Fruit fly (Drosophila melanogaster) whole organism, prepupa: ENCODE measurements around the gene CG10713.

Experiments used
- Blimp-1 ChIP-seq: fragments of 200-800 bp; sonication (Bioruptor generic); optimal IDR thresholded peaks from 3 replicates; lab custom pipeline; 2017; ENCODE audit warnings: missing biosample characterization, missing genetic modification characterization, mild to moderate bottlenecking, moderate library complexity, missing genetic modification reagents
- CG10669 ChIP-seq: fragments of 200-800 bp; sonication (Bioruptor generic); optimal IDR thresholded peaks from 3 replicates; lab custom pipeline; 2018; ENCODE audit warnings: missing biosample characterization, mild to moderate bottlenecking, missing genetic modification characterization, moderate library complexity
- CG11294 ChIP-seq: fragments of 200-800 bp; sonication (Bioruptor generic); IDR thresholded peaks from 2 replicates; pipeline ENCODE4 v1.3.6; 2022; ENCODE audit warnings: missing biosample characterization, missing genetic modification characterization
- CG11762 ChIP-seq: fragments of 200-800 bp; sonication (Bioruptor generic); optimal IDR thresholded peaks from 3 replicates; lab custom pipeline; 2016; ENCODE audit warnings: missing biosample characterization, missing genetic modification characterization; ENCODE audit not compliant: insufficient read depth
- CG11902 ChIP-seq: fragments of 200-800 bp; sonication (Bioruptor generic); optimal IDR thresholded peaks from 3 replicates; lab custom pipeline; 2016; ENCODE audit warnings: missing biosample characterization, missing genetic modification characterization
- CG15336 ChIP-seq: fragments of 200-800 bp; sonication (Bioruptor generic); IDR thresholded peaks from 2 replicates; pipeline ENCODE4 v1.3.6; 2022; ENCODE audit warnings: missing biosample characterization, missing genetic modification characterization
- CG1621 ChIP-seq: fragments of 200-800 bp; sonication (Bioruptor generic); optimal IDR thresholded peaks from 3 replicates; lab custom pipeline; 2018; ENCODE audit warnings: missing biosample characterization, mild to moderate bottlenecking, missing genetic modification characterization
- CG3032 ChIP-seq: fragments of 200-800 bp; optimal IDR thresholded peaks from 2 replicates; lab custom pipeline; 2019; ENCODE audit warnings: missing biosample characterization, mild to moderate bottlenecking, missing genetic modification characterization, moderate library complexity
- CG31627 ChIP-seq: fragments of 200-800 bp; sonication (Bioruptor generic); optimal IDR thresholded peaks from 3 replicates; lab custom pipeline; 2016; ENCODE audit warnings: missing biosample characterization, missing genetic modification characterization
- CG32006 ChIP-seq: fragments of 200-800 bp; sonication (Bioruptor generic); optimal IDR thresholded peaks from 3 replicates; lab custom pipeline; 2017; ENCODE audit warnings: missing biosample characterization, mild to moderate bottlenecking, missing genetic modification characterization
- CG34406 ChIP-seq: fragments of 200-800 bp; sonication (Bioruptor generic); optimal IDR thresholded peaks from 3 replicates; lab custom pipeline; 2016; ENCODE audit warnings: missing biosample characterization, missing genetic modification characterization
- CG3919 ChIP-seq: fragments of 200-800 bp; sonication (Bioruptor generic); optimal IDR thresholded peaks from 3 replicates; lab custom pipeline; 2016; ENCODE audit warnings: missing biosample characterization, missing genetic modification characterization
- CG6163 ChIP-seq: fragments of 200-800 bp; sonication (Bioruptor generic); IDR thresholded peaks from 3 replicates; pipeline ENCODE4 v1.3.6; 2022; ENCODE audit warnings: missing biosample characterization, missing genetic modification characterization
- CG6276 ChIP-seq: fragments of 200-800 bp; sonication (Bioruptor generic); optimal IDR thresholded peaks from 2 replicates; lab custom pipeline; 2017; ENCODE audit warnings: missing biosample characterization, mild to moderate bottlenecking, missing genetic modification characterization
- CG6792 ChIP-seq: fragments of 200-800 bp; sonication (Bioruptor generic); optimal IDR thresholded peaks from 3 replicates; lab custom pipeline; 2016; ENCODE audit warnings: missing biosample characterization, missing genetic modification characterization
- CG6808 ChIP-seq: fragments of 200-800 bp; sonication (Bioruptor generic); optimal IDR thresholded peaks from 3 replicates; lab custom pipeline; 2017; ENCODE audit warnings: missing biosample characterization, missing genetic modification characterization, mild to moderate bottlenecking, moderate library complexity, missing genetic modification reagents
- CG6854 ChIP-seq: fragments of 200-800 bp; sonication (Bioruptor generic); optimal IDR thresholded peaks from 2 replicates; lab custom pipeline; 2017; ENCODE audit warnings: missing biosample characterization, mild to moderate bottlenecking, missing genetic modification characterization
- CG7368 ChIP-seq: fragments of 200-800 bp; sonication (Bioruptor generic); optimal IDR thresholded peaks from 3 replicates; lab custom pipeline; 2016; ENCODE audit warnings: missing biosample characterization, missing genetic modification characterization
- CG8119 ChIP-seq: fragments of 200-800 bp; sonication (Bioruptor generic); IDR thresholded peaks from 3 replicates; pipeline ENCODE4 v1.3.6; 2022; ENCODE audit warnings: missing biosample characterization, missing genetic modification characterization
- CG8319 ChIP-seq: fragments of 200-800 bp; sonication (Bioruptor generic); optimal IDR thresholded peaks from 3 replicates; lab custom pipeline; 2016; ENCODE audit warnings: missing biosample characterization, missing genetic modification characterization
- CG8632 ChIP-seq: fragments of 200-800 bp; sonication (Bioruptor generic); optimal IDR thresholded peaks from 3 replicates; lab custom pipeline; 2016; ENCODE audit warnings: missing biosample characterization, missing genetic modification characterization
- Eip75B ChIP-seq: fragments of 200-800 bp; sonication (Bioruptor generic); optimal IDR thresholded peaks from 3 replicates; lab custom pipeline; 2016; ENCODE audit warnings: missing biosample characterization, missing genetic modification characterization
- Eip93F ChIP-seq: fragments of 200-800 bp; sonication (Bioruptor generic); optimal IDR thresholded peaks from 2 replicates; lab custom pipeline; 2016; ENCODE audit warnings: missing biosample characterization, mild to moderate bottlenecking, missing genetic modification characterization
- Ets96B ChIP-seq: fragments of 200-800 bp; optimal IDR thresholded peaks from 2 replicates; lab custom pipeline; 2019; ENCODE audit warnings: missing biosample characterization, mild to moderate bottlenecking, missing genetic modification characterization, moderate library complexity
- Gug ChIP-seq: fragments of 200-800 bp; sonication (Bioruptor generic); IDR thresholded peaks from 2 replicates; pipeline ENCODE4 v1.3.6; 2022; ENCODE audit warnings: missing biosample characterization, missing genetic modification characterization
- Hr38 ChIP-seq: sonication (Bioruptor generic); optimal IDR thresholded peaks from 2 replicates; lab custom pipeline; 2016; ENCODE audit warnings: missing biosample characterization, missing genetic modification characterization
- Met ChIP-seq: fragments of 200-800 bp; sonication (Bioruptor generic); optimal IDR thresholded peaks from 3 replicates; lab custom pipeline; 2016; ENCODE audit warnings: missing biosample characterization, missing genetic modification characterization
- OdsH ChIP-seq: fragments of 200-800 bp; sonication (Bioruptor generic); optimal IDR thresholded peaks from 3 replicates; lab custom pipeline; 2016; ENCODE audit warnings: missing biosample characterization, missing genetic modification characterization
- Smox ChIP-seq: fragments of 200-800 bp; sonication (Bioruptor generic); optimal IDR thresholded peaks from 3 replicates; lab custom pipeline; 2016; ENCODE audit warnings: missing biosample characterization, missing genetic modification characterization
- Sox102F ChIP-seq: fragments of 200-800 bp; sonication (Bioruptor generic); optimal IDR thresholded peaks from 2 replicates; lab custom pipeline; 2016; ENCODE audit warnings: missing biosample characterization, mild to moderate bottlenecking, missing genetic modification characterization
- Sox14 ChIP-seq: fragments of 200-800 bp; sonication (Bioruptor generic); optimal IDR thresholded peaks from 3 replicates; lab custom pipeline; 2016; ENCODE audit warnings: missing biosample characterization, missing genetic modification characterization
- Sox15 ChIP-seq: fragments of 200-800 bp; sonication (Bioruptor generic); optimal IDR thresholded peaks from 3 replicates; lab custom pipeline; 2016; ENCODE audit warnings: missing biosample characterization, missing genetic modification characterization
- acj6 ChIP-seq: fragments of 200-800 bp; sonication (Bioruptor generic); optimal IDR thresholded peaks from 3 replicates; lab custom pipeline; 2016; ENCODE audit warnings: missing biosample characterization, missing genetic modification characterization
- cyc ChIP-seq: fragments of 200-800 bp; sonication (Bioruptor generic); optimal IDR thresholded peaks from 3 replicates; lab custom pipeline; 2016; ENCODE audit warnings: missing biosample characterization, missing genetic modification characterization
- dac ChIP-seq: fragments of 200-800 bp; sonication (Bioruptor generic); optimal IDR thresholded peaks from 2 replicates; lab custom pipeline; 2017; ENCODE audit warnings: missing biosample characterization, mild to moderate bottlenecking, missing genetic modification characterization
- dsx ChIP-seq: fragments of 200-800 bp; optimal IDR thresholded peaks from 3 replicates; lab custom pipeline; 2019; ENCODE audit warnings: missing biosample characterization, mild to moderate bottlenecking, missing genetic modification characterization, moderate library complexity; ENCODE audit not compliant: poor library complexity, severe bottlenecking
- esn ChIP-seq: fragments of 200-800 bp; sonication (Bioruptor generic); optimal IDR thresholded peaks from 2 replicates; lab custom pipeline; 2016; ENCODE audit warnings: missing biosample characterization, mild to moderate bottlenecking, missing genetic modification characterization, moderate library complexity
- fd59A ChIP-seq: fragments of 200-800 bp; sonication (Bioruptor generic); optimal IDR thresholded peaks from 2 replicates; lab custom pipeline; 2017; ENCODE audit warnings: missing biosample characterization, mild to moderate bottlenecking, missing genetic modification characterization, missing genetic modification reagents
- fd85E ChIP-seq: fragments of 200-800 bp; sonication (Bioruptor generic); optimal IDR thresholded peaks from 3 replicates; lab custom pipeline; 2016; ENCODE audit warnings: missing biosample characterization, missing genetic modification characterization
- fkh ChIP-seq: fragments of 200-800 bp; sonication (Bioruptor generic); optimal IDR thresholded peaks from 3 replicates; lab custom pipeline; 2017; ENCODE audit warnings: missing biosample characterization, mild to moderate bottlenecking, missing genetic modification characterization, moderate library complexity
- net ChIP-seq: fragments of 200-800 bp; sonication (Bioruptor generic); optimal IDR thresholded peaks from 3 replicates; lab custom pipeline; 2016; ENCODE audit warnings: missing biosample characterization, missing genetic modification characterization
- pdm3 ChIP-seq: fragments of 200-800 bp; sonication (Bioruptor generic); optimal IDR thresholded peaks from 3 replicates; lab custom pipeline; 2016; ENCODE audit warnings: missing biosample characterization, missing genetic modification characterization
- salr ChIP-seq, 2 experiments: fragments of 200-800 bp; sonication (Bioruptor generic); optimal IDR thresholded peaks; 3 replicates each; lab custom pipeline; 2016 to 2018; ENCODE audit warnings: missing biosample characterization in 2 of 2, missing genetic modification characterization in 2 of 2, mild to moderate bottlenecking in 1 of 2
- spab ChIP-seq: fragments of 200-800 bp; sonication (Bioruptor generic); optimal IDR thresholded peaks from 2 replicates; lab custom pipeline; 2017; ENCODE audit warnings: missing biosample characterization, mild to moderate bottlenecking, missing genetic modification characterization, missing genetic modification reagents
- ss ChIP-seq, 2 experiments: fragments of 200-800 bp; sonication (Bioruptor generic); optimal IDR thresholded peaks; 2 replicates in 1 of 2; 3 replicates in 1 of 2; lab custom pipeline; 2017 to 2018; ENCODE audit warnings: mild to moderate bottlenecking in 2 of 2, missing biosample characterization in 2 of 2, missing genetic modification characterization in 2 of 2, moderate library complexity in 1 of 2
- topi ChIP-seq: fragments of 200-800 bp; sonication (Bioruptor generic); optimal IDR thresholded peaks from 3 replicates; lab custom pipeline; 2016; ENCODE audit warnings: missing biosample characterization, missing genetic modification characterization
- vri ChIP-seq: fragments of 200-800 bp; sonication (Bioruptor generic); optimal IDR thresholded peaks from 3 replicates; lab custom pipeline; 2016; ENCODE audit warnings: missing biosample characterization, mild to moderate bottlenecking, missing genetic modification characterization

The CG10713 gene

DNA sequence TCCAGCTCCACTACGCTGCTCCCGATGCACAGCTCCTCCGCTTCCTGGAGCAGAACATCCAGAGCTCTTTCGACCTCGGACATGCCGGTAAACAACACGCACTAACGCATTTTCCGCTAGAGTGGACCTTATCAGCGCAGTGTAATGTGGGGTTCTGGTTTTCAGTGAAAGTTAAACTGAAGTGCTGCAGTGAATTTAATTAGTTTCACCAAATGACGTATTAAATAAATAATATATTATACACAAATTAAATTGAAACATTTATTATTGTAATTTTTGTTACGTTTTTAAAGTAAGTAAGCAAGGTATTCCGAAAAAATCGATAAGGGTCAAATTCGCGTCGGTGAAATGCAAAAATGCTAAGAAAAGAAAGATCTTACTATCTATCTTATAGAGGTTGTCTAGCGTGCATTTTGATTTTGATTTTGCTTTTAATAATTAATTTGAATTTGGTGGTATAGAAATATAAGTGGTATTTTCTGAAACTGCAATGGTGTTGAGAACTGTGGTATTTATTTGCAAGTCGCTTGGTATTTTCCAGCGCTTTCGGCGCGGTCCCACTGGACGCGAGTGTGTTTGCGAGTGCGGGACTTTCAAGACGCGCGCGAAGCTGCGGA lies 15.3 kb upstream of the CG10713 start, which contains the start of the genes JMJD7 and CG10738 (continued):
- no peak for TF ChIP-seq Sox15 (GFP tag; lab: Kevin White, UChicago)
- TF ChIP-seq cyc (GFP tag; lab: Kevin White, UChicago): peak; percentile 69
- TF ChIP-seq fd59A (GFP tag; lab: Kevin White, UChicago): no peak
- peak; percentile 38; the same call in 2 of the 3 replicates for TF ChIP-seq CG8119
- TF ChIP-seq CG1621 (tag; lab: Kevin White, UChicago): no peak
- no peak for TF ChIP-seq spab
- TF ChIP-seq CG7368: peak; percentile 56
- TF ChIP-seq pdm3 (GFP tag; lab: Kevin White, UChicago): peak; percentile 49
- TF ChIP-seq Gug (GFP tag; lab: Robert Waterston, UW): no peak
- peak in 1 of 2 experiments; percentile 34 for TF ChIP-seq salr (GFP tag; optimal IDR thresholded peaks at IDR 0.05; lab: Kevin White, UChicago)
- peak; percentile 23 for TF ChIP-seq Sox14 (GFP tag; lab: Kevin White, UChicago)
- TF ChIP-seq Hr38: no peak
- peak; percentile 46 for TF ChIP-seq acj6 (GFP tag; lab: Kevin White, UChicago)

DNA sequence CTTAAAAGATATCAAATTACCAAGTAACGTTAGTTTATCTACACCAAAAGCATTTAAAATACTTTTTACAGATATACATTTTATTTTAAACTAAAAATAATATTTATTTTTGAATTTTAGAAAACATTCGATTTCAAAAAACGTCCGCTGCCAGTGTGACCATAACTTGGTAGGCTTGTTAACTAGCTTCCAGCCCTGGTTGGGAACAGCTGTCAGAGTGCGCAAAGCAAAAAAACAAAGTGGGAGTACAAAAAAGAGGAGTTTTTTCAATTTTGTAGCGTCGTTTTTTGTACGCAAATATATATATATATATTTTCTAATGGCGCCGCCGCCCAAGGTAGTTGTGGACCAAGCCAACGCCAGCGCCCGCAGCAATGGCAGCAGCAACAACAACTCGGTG lies 7.4 kb upstream of the CG10713 start, which contains the start of gene cmb:
cmb (plus strand) TSS at position 195 of the 400 bp plus-strand sequence.
- peak; percentile 88 for TF ChIP-seq net (GFP tag; lab: Kevin White, UChicago)
- TF ChIP-seq dac: peak; percentile 94
- peak; percentile 16 for TF ChIP-seq Blimp-1 (GFP tag; lab: Kevin White, UChicago)
- peak; percentile 11 for TF ChIP-seq cyc (GFP tag; lab: Kevin White, UChicago)
- peak; percentile 49 for TF ChIP-seq CG6792 (GFP tag; lab: Kevin White, UChicago)
- no peak for TF ChIP-seq CG31627 (GFP tag; lab: Kevin White, UChicago)
- peak; percentile 12 for TF ChIP-seq Smox
- TF ChIP-seq fd59A (GFP tag; lab: Kevin White, UChicago): peak; percentile 66
- TF ChIP-seq CG6808 (GFP tag; lab: Kevin White, UChicago): peak; percentile 87
- TF ChIP-seq Eip75B: peak; percentile 56
- TF ChIP-seq CG11294 (GFP tag; lab: Robert Waterston, UW): peak; percentile 23; the same call in 1 of the 2 replicates
- peak; percentile 56 for TF ChIP-seq CG8632
- TF ChIP-seq Sox14 (GFP tag; lab: Kevin White, UChicago): peak; percentile 62
- TF ChIP-seq fd85E: no peak
- peak; percentile 81 for TF ChIP-seq CG10669 (GFP tag; lab: Kevin White, UChicago)
- peak; percentile 41 for TF ChIP-seq topi (GFP tag; lab: Kevin White, UChicago)
- TF ChIP-seq CG6163: peak; percentile 97
- TF ChIP-seq CG15336 (GFP tag; lab: Robert Waterston, UW): peak; percentile 91
- TF ChIP-seq fkh (GFP tag; lab: Kevin White, UChicago): no peak
- TF ChIP-seq pdm3 (GFP tag; lab: Kevin White, UChicago): peak; percentile 68
- TF ChIP-seq Hr38: no peak
- TF ChIP-seq CG8119: peak; percentile 96
- peak; percentile 90 for TF ChIP-seq CG1621 (tag; lab: Kevin White, UChicago)
- TF ChIP-seq Sox102F (GFP tag; lab: Kevin White, UChicago): peak; percentile 48
- peak; percentile 90 for TF ChIP-seq Ets96B (tag; lab: Kevin White, UChicago)
- TF ChIP-seq ss (GFP tag; optimal IDR thresholded peaks at IDR 0.05; lab: Kevin White, UChicago): peak; percentile 92 to 93
- no peak for TF ChIP-seq CG8319 (GFP tag; lab: Kevin White, UChicago)
- peak; percentile 17 for TF ChIP-seq vri (GFP tag; lab: Kevin White, UChicago)
- no peak for TF ChIP-seq Sox15 (GFP tag; lab: Kevin White, UChicago)
- peak; percentile 62 for TF ChIP-seq CG34406 (GFP tag; lab: Kevin White, UChicago)
- TF ChIP-seq dsx: peak; percentile 88
- TF ChIP-seq OdsH (GFP tag; lab: Kevin White, UChicago): peak; percentile 71
- peak; percentile 31 for TF ChIP-seq Eip93F (GFP tag; lab: Kevin White, UChicago)
- peak; percentile 80 for TF ChIP-seq CG6854 (GFP tag; lab: Kevin White, UChicago)
- TF ChIP-seq Gug (GFP tag; lab: Robert Waterston, UW): peak; percentile 79
- TF ChIP-seq CG32006: peak; percentile 93
- TF ChIP-seq Met: no peak
- no peak for TF ChIP-seq CG11902 (GFP tag; lab: Kevin White, UChicago)
- TF ChIP-seq CG3032: peak; percentile 88
- peak; percentile 64 for TF ChIP-seq CG3919
- TF ChIP-seq CG11762 (GFP tag; lab: Kevin White, UChicago): peak; percentile 59
- TF ChIP-seq CG6276: peak; percentile 98
- peak; percentile 60 for TF ChIP-seq esn (GFP tag; lab: Kevin White, UChicago)
